Worm (Caenorhabditis elegans) whole organism, young adult: ENCODE results near the gene srx-131.

Source experiments
- akir-1 ChIP-seq: fragments of 200-800 bp; sonication (Bioruptor generic); optimal IDR thresholded peaks from 2 replicates; lab custom pipeline; 2018; ENCODE audit warnings: mild to moderate bottlenecking, missing genetic modification characterization, moderate library complexity, missing compliant biosample characterization
- atf-7 ChIP-seq: sonication (generic microtip); optimal IDR thresholded peaks from 2 replicates; lab custom pipeline; 2017; ENCODE audit warnings: mild to moderate bottlenecking, missing genetic modification characterization, missing compliant biosample characterization
- bed-1 ChIP-seq: fragments of 200-800 bp; sonication (Bioruptor generic); IDR thresholded peaks from 2 replicates; pipeline ENCODE4 v1.3.6; 2022; ENCODE audit warnings: missing genetic modification reagents, missing genetic modification characterization, missing compliant biosample characterization
- chd-7 ChIP-seq: sonication (generic microtip); optimal IDR thresholded peaks from 2 replicates; lab custom pipeline; 2016; ENCODE audit warnings: mild to moderate bottlenecking, missing genetic modification characterization, moderate library complexity, missing compliant biosample characterization

DNA sequence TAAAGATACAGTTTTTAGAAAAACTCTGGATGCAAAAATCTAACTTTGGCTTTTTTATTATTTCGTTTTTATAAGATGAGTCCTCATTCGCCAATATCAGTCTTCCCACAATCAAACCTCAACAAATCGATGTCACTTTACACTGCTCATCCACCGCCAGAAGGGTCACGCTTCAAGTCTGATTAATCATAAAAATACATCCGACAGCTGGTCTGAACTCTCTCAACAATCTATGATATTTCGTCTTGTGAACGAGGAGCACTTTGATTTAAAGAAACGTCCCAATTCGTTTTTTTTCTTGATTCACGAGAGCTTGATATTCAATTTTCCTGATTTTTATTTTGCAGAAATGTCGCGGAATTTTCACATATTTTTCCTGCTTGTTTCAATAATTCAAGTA, 17.3 kb upstream of the srx-131 start, which contains the start of gene nrf-5:
- TF ChIP-seq atf-7 = no peak
- no peak for TF ChIP-seq akir-1 (GFP tag; lab: Kevin White, UChicago)
- no peak for TF ChIP-seq chd-7 (tag; lab: Kevin White, UChicago)
- no peak for TF ChIP-seq bed-1 (GFP tag; lab: Robert Waterston, UW)
